Worm (Caenorhabditis elegans): Measurements from ENCODE around the gene pqn-96.
"Not testable (repeated sequence)": the region's sequence is repeated elsewhere in the genome, so short reads cannot be mapped to it uniquely, and the experiment has no call there.

DNA sequence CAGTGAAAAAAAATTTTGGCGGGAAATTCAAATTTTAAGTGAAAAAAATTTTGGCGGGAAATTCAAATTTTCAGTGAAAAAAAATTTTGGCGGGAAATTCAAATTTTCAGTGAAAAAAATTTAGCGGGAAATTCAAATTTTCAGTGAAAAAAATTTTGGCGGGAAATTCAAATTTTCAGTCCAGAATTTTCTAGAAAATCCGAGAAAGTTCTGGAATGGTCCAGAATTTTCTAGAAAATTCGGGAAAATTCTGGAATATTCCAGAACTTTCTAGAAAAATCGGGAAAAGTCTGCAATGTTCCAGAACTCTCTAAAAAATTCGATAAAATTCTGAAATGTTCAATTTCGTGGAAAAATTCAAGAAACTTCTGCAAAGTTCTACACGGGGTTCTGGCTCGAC, 3.2 kb upstream of the pqn-96 start:
- TF ChIP-seq unc-62 (GFP tag; optimal IDR thresholded peaks at IDR 0.05); tbp1 (GFP tag; optimal IDR thresholded peaks at IDR 0.05); F52B5.7 (tag; optimal IDR thresholded peaks at IDR 0.05); attf-5 (GFP tag; optimal IDR thresholded peaks at IDR 0.05); mxl-1 (tag; optimal IDR thresholded peaks at IDR 0.05); dpl-1 (GFP tag; optimal IDR thresholded peaks at IDR 0.05): not testable (repeated sequence)
